Fruit fly (Drosophila melanogaster) whole organism, pupa: Measurements from ENCODE around the gene CG4709.

ENCODE experiments used
- CG12605 ChIP-seq: fragments of 200-800 bp; sonication (Bioruptor generic); IDR thresholded peaks from 2 replicates; pipeline ENCODE4 v1.3.6; 2022; ENCODE audit warnings: missing biosample characterization, missing genetic modification characterization
- CG17806 ChIP-seq: fragments of 200-800 bp; sonication (Bioruptor generic); optimal IDR thresholded peaks from 2 replicates; lab custom pipeline; 2018; ENCODE audit warnings: missing biosample characterization, mild to moderate bottlenecking, missing genetic modification characterization, moderate library complexity

dm6 chr2L:9982516-9982915 lies 28.4 kb downstream of the CG4709 start:
- TF ChIP-seq CG12605 (GFP tag; lab: Robert Waterston, UW) (no peak), CG17806 (tag; lab: Kevin White, UChicago) (peak; percentile 70)
